Worm (Caenorhabditis elegans) whole organism, L4 larva: ENCODE results near the gene K01A11.3.

ENCODE experiments used
- F37D6.2 ChIP-seq: sonication (generic microtip); optimal IDR thresholded peaks from 2 replicates; lab custom pipeline; 2016; ENCODE audit warnings: mild to moderate bottlenecking, missing genetic modification characterization, missing compliant biosample characterization
- gei-8 ChIP-seq: fragments of 200-800 bp; sonication (Bioruptor generic); optimal IDR thresholded peaks from 2 replicates; lab custom pipeline; 2018; ENCODE audit warnings: mild to moderate bottlenecking, missing genetic modification characterization, missing compliant biosample characterization
- lin-15B ChIP-seq: fragments of 150-350 bp; sonication (generic microtip); optimal IDR thresholded peaks from 3 replicates; lab custom pipeline; 2014; ENCODE audit warnings: missing biosample characterization, missing genetic modification characterization

DNA sequence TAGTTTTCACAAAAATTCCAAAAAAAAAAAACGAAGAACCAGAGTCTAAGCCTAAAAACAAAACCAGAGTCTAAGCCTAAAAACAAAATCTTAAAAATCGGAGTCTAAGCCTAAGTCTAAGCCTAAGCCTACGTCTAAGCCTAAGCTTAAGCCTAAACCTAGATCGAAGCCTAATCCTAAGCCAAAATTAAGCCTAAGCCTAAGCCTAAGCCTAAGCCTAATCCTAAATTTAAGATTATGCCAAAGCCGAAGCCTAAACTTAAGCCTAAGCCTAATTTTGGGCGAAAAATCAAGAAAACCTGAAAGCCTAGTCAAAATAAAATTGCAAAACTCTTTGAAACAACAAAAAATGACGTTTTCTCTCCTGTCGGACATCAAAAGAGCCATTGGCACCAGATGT, 25.0 kb upstream of the K01A11.3 start:
- TF ChIP-seq F37D6.2 (no peak), gei-8 (GFP tag; lab: Kevin White, UChicago) (no peak), lin-15B (no peak)
